Fruit fly (Drosophila melanogaster) whole organism, embryonic: ENCODE data around the gene CG4972.

ENCODE experiments used
- CG11085 ChIP-seq: fragments of 200-800 bp; sonication (Bioruptor generic); IDR thresholded peaks from 2 replicates; pipeline ENCODE4 v1.3.6; 2022; ENCODE audit warnings: missing biosample characterization, missing genetic modification characterization
- CG11093 ChIP-seq: fragments of 200-800 bp; sonication (Bioruptor generic); IDR thresholded peaks from 3 replicates; pipeline ENCODE4 v1.3.6; 2022; ENCODE audit warnings: missing biosample characterization, missing genetic modification characterization
- CG4282 ChIP-seq: fragments of 200-800 bp; sonication (Bioruptor generic); optimal IDR thresholded peaks from 2 replicates; lab custom pipeline; 2016; ENCODE audit warnings: missing biosample characterization, missing genetic modification characterization
- Camta ChIP-seq: fragments of 200-800 bp; sonication (Bioruptor generic); optimal IDR thresholded peaks from 2 replicates; lab custom pipeline; 2016; ENCODE audit warnings: missing biosample characterization, missing genetic modification characterization
- Doc3 ChIP-seq: fragments of 200-800 bp; sonication (Bioruptor generic); IDR thresholded peaks from 3 replicates; pipeline ENCODE4 v1.3.6; 2022; ENCODE audit warnings: missing biosample characterization, missing genetic modification characterization; ENCODE audit not compliant: partially characterized antibody
- Dp ChIP-seq: fragments of 200-800 bp; sonication (Bioruptor generic); optimal IDR thresholded peaks from 2 replicates; lab custom pipeline; 2018; ENCODE audit warnings: missing biosample characterization, mild to moderate bottlenecking, missing genetic modification characterization, moderate library complexity
- HLH4C ChIP-seq: fragments of 200-800 bp; sonication (Bioruptor generic); IDR thresholded peaks from 3 replicates; pipeline ENCODE4 v1.3.6; 2022; ENCODE audit warnings: missing biosample characterization, missing genetic modification characterization; ENCODE audit not compliant: partially characterized antibody
- chinmo ChIP-seq: fragments of 200-800 bp; sonication (Bioruptor generic); IDR thresholded peaks from 4 replicates; pipeline ENCODE4 v1.3.6; 2022; ENCODE audit warnings: missing biosample characterization, missing genetic modification characterization; ENCODE audit not compliant: partially characterized antibody
- fd3F ChIP-seq: fragments of 200-800 bp; sonication (Bioruptor generic); optimal IDR thresholded peaks from 2 replicates; lab custom pipeline; 2018; ENCODE audit warnings: missing biosample characterization, mild to moderate bottlenecking, missing genetic modification characterization, moderate library complexity
- lbe ChIP-seq: fragments of 200-800 bp; sonication (Bioruptor generic); optimal IDR thresholded peaks from 2 replicates; lab custom pipeline; 2016; ENCODE audit warnings: missing biosample characterization, mild to moderate bottlenecking, missing genetic modification characterization
- zf30C ChIP-seq: fragments of 200-800 bp; sonication (Bioruptor generic); optimal IDR thresholded peaks from 3 replicates; lab custom pipeline; 2018; ENCODE audit warnings: missing biosample characterization, mild to moderate bottlenecking, missing genetic modification characterization

DNA sequence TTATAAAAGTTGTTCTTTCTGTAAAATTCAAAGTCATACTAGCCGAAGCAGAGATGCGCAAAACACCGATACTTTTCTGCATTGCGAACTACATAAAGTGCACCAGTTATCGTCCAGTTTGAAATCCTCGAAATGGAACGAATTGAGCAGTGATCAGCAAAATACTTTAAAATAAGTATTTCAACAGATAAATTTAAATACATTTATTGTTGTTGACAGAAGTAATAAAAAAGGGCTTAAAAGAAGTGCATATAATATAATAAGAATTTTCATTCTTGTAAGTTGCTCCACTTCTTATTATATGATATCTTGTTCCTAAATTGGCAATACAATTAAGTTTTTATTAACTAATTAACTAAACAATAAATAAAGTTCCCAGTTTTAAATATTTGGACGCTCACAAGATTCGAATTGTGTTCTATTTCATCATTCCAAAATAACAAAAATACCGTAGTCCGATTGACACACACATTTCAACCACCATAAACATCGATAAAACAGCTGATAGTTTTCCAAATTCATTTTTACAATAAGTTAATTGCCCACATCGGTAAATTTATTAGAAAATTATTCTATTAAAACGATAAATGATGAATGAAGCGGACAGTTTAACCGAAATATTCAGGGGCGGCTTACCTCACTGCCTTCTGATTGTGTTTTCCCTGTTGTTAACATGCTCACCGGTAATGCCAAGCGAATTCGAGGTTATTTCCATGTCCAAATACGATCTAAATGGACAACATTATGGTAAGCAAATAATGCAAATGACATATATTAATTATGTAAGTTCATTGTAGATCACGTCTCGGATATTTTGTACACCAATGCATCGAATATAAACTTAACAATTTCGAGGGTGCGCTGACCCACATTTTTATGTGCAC lies at the start of gene CG4972, which contains the start of gene Usp14:
- no peak for TF ChIP-seq Doc3
- no peak for TF ChIP-seq HLH4C (GFP tag; lab: Robert Waterston, UW)
- TF ChIP-seq fd3F (GFP tag; lab: Kevin White, UChicago) = no peak
- TF ChIP-seq Dp (GFP tag; lab: Kevin White, UChicago) = no peak
- TF ChIP-seq lbe (GFP tag; lab: Kevin White, UChicago) = no peak
- no peak for TF ChIP-seq CG11093 (GFP tag; lab: Robert Waterston, UW)
- TF ChIP-seq chinmo = no peak
- no peak for TF ChIP-seq Camta (GFP tag; lab: Kevin White, UChicago)
- no peak for TF ChIP-seq zf30C (GFP tag; lab: Kevin White, UChicago)
- no peak for TF ChIP-seq CG11085 (GFP tag; lab: Robert Waterston, UW)
- TF ChIP-seq CG4282 (GFP tag; lab: Kevin White, UChicago) = no peak
